Worm (Caenorhabditis elegans) whole organism, young adult: Measurements from ENCODE around the gene C50H2.13.

ENCODE experiments used
- C17E4.6 ChIP-seq: fragments of 200-800 bp; sonication (Bioruptor generic); IDR thresholded peaks from 2 replicates; pipeline ENCODE4 v1.3.6; 2022; ENCODE audit warnings: missing genetic modification reagents, missing genetic modification characterization, missing compliant biosample characterization
- F23B12.7 ChIP-seq: sonication (generic microtip); optimal IDR thresholded peaks from 2 replicates; lab custom pipeline; 2017; ENCODE audit warnings: missing genetic modification characterization, mild to moderate bottlenecking, missing compliant biosample characterization, antibody characterized with exemption, moderate library complexity; ENCODE audit not compliant: insufficient read depth
- F33H1.4 ChIP-seq: fragments of 200-800 bp; sonication (Bioruptor generic); IDR thresholded peaks from 2 replicates; pipeline ENCODE4 v1.3.6; 2022; ENCODE audit warnings: missing genetic modification reagents, missing genetic modification characterization, missing compliant biosample characterization
- F52B5.7 ChIP-seq: sonication (generic microtip); optimal IDR thresholded peaks from 2 replicates; lab custom pipeline; 2016; ENCODE audit warnings: mild to moderate bottlenecking, missing genetic modification characterization, missing compliant biosample characterization
- F57C9.4 ChIP-seq: sonication (generic microtip); optimal IDR thresholded peaks from 2 replicates; lab custom pipeline; 2017; ENCODE audit warnings: mild to moderate bottlenecking, missing genetic modification characterization, missing compliant biosample characterization
- K11D2.4 ChIP-seq: fragments of 200-800 bp; sonication (Bioruptor generic); IDR thresholded peaks from 2 replicates; pipeline ENCODE4 v1.3.6; 2022; ENCODE audit warnings: missing genetic modification reagents, missing genetic modification characterization, missing compliant biosample characterization
- T26A5.8 ChIP-seq: sonication (generic microtip); optimal IDR thresholded peaks from 2 replicates; lab custom pipeline; 2016; ENCODE audit warnings: missing genetic modification characterization, missing compliant biosample characterization
- Y53G8AR.9 ChIP-seq: fragments of 200-800 bp; sonication (Bioruptor generic); conservative IDR thresholded peaks from 2 replicates; pipeline ENCODE4 v1.3.6; 2022; ENCODE audit warnings: missing genetic modification reagents, missing genetic modification characterization, missing compliant biosample characterization
- Y67H2A.10 ChIP-seq: fragments of 200-800 bp; sonication (Bioruptor generic); conservative IDR thresholded peaks from 2 replicates; pipeline ENCODE4 v1.3.6; 2022; ENCODE audit warnings: missing genetic modification reagents, missing genetic modification characterization, missing compliant biosample characterization
- akir-1 ChIP-seq: fragments of 200-800 bp; sonication (Bioruptor generic); optimal IDR thresholded peaks from 2 replicates; lab custom pipeline; 2018; ENCODE audit warnings: mild to moderate bottlenecking, missing genetic modification characterization, moderate library complexity, missing compliant biosample characterization
- aptf-3 ChIP-seq: fragments of 200-800 bp; sonication (Bioruptor generic); IDR thresholded peaks from 2 replicates; pipeline ENCODE4 v1.3.6; 2022; ENCODE audit warnings: missing genetic modification characterization, missing compliant biosample characterization
- atf-7 ChIP-seq: sonication (generic microtip); optimal IDR thresholded peaks from 2 replicates; lab custom pipeline; 2017; ENCODE audit warnings: mild to moderate bottlenecking, missing genetic modification characterization, missing compliant biosample characterization
- attf-3 ChIP-seq: fragments of 200-800 bp; sonication (Bioruptor generic); conservative IDR thresholded peaks from 2 replicates; pipeline ENCODE4 v1.3.6; 2022; ENCODE audit warnings: missing genetic modification reagents, missing genetic modification characterization, missing compliant biosample characterization
- bed-2 ChIP-seq: fragments of 200-800 bp; sonication (Bioruptor generic); IDR thresholded peaks from 2 replicates; pipeline ENCODE4 v1.3.6; 2022; ENCODE audit warnings: missing genetic modification reagents, missing genetic modification characterization, missing compliant biosample characterization
- cebp-1 ChIP-seq, 2 experiments: fragments of 200-800 bp in 1 of 2; sonication (Bioruptor generic) in 1 of 2; sonication (generic microtip) in 1 of 2; IDR thresholded peaks in 1 of 2; optimal IDR thresholded peaks in 1 of 2; 2 replicates each; pipeline versions ENCODE4 v1.3.6 to Lab custom; 2017 to 2022; ENCODE audit warnings: missing compliant biosample characterization in 2 of 2, missing genetic modification characterization in 2 of 2, mild to moderate bottlenecking in 1 of 2, missing genetic modification reagents in 1 of 2, moderate library complexity in 1 of 2
- ceh-100 ChIP-seq: fragments of 200-800 bp; sonication (Bioruptor generic); IDR thresholded peaks from 2 replicates; pipeline ENCODE4 v1.3.6; 2022; ENCODE audit warnings: missing genetic modification reagents, missing genetic modification characterization, missing compliant biosample characterization
- ceh-40 ChIP-seq: fragments of 200-800 bp; sonication (Bioruptor generic); IDR thresholded peaks from 2 replicates; pipeline ENCODE4 v1.3.6; 2022; ENCODE audit warnings: missing genetic modification characterization, missing compliant biosample characterization
- ceh-91 ChIP-seq: fragments of 200-800 bp; sonication (Bioruptor generic); IDR thresholded peaks from 2 replicates; pipeline ENCODE4 v1.3.6; 2022; ENCODE audit warnings: missing genetic modification reagents, missing genetic modification characterization, missing compliant biosample characterization
- dox-1 ChIP-seq: fragments of 200-800 bp; sonication (Bioruptor generic); IDR thresholded peaks from 2 replicates; pipeline ENCODE4 v1.3.6; 2022; ENCODE audit warnings: missing genetic modification reagents, missing genetic modification characterization, missing compliant biosample characterization
- dpl-1 ChIP-seq: fragments of 150-350 bp; optimal IDR thresholded peaks from 2 replicates; lab custom pipeline; 2014; ENCODE audit warnings: missing biosample characterization, missing genetic modification reagents, missing genetic modification characterization
- efl-1 ChIP-seq: fragments of 150-350 bp; optimal IDR thresholded peaks from 2 replicates; lab custom pipeline; 2014; ENCODE audit warnings: missing biosample characterization, missing genetic modification reagents, missing genetic modification characterization
- hlh-12 ChIP-seq: sonication (generic microtip); optimal IDR thresholded peaks from 2 replicates; lab custom pipeline; 2016; ENCODE audit warnings: missing genetic modification characterization, missing compliant biosample characterization
- hrde-1 ChIP-seq: sonication (generic microtip); optimal IDR thresholded peaks from 2 replicates; lab custom pipeline; 2016; ENCODE audit warnings: missing genetic modification characterization, mild to moderate bottlenecking, missing compliant biosample characterization, moderate library complexity, missing genotype, missing genetic modification reagents, borderline replicate concordance
- let-526 ChIP-seq: fragments of 200-800 bp; sonication (Bioruptor generic); IDR thresholded peaks from 2 replicates; pipeline ENCODE4 v1.3.6; 2022; ENCODE audit warnings: missing genetic modification reagents, missing genetic modification characterization, missing compliant biosample characterization
- lsl-1 ChIP-seq: fragments of 200-800 bp; sonication (Bioruptor generic); optimal IDR thresholded peaks from 2 replicates; lab custom pipeline; 2018; ENCODE audit warnings: mild to moderate bottlenecking, missing genetic modification characterization, moderate library complexity, missing compliant biosample characterization
- lsy-27 ChIP-seq: sonication (generic microtip); optimal IDR thresholded peaks from 2 replicates; lab custom pipeline; 2017; ENCODE audit warnings: missing genetic modification characterization, mild to moderate bottlenecking, missing compliant biosample characterization, antibody characterized with exemption, missing genotype, borderline replicate concordance; ENCODE audit not compliant: insufficient read depth
- madf-6 ChIP-seq: fragments of 200-800 bp; sonication (Bioruptor generic); IDR thresholded peaks from 2 replicates; pipeline ENCODE4 v1.3.6; 2022; ENCODE audit warnings: missing genetic modification reagents, missing genetic modification characterization, missing compliant biosample characterization
- mes-4 ChIP-seq: sonication (generic microtip); optimal IDR thresholded peaks from 2 replicates; lab custom pipeline; 2016; ENCODE audit warnings: missing genotype, missing genetic modification characterization, missing compliant biosample characterization
- nfya-2 ChIP-seq: fragments of 200-800 bp; sonication (Bioruptor generic); IDR thresholded peaks from 2 replicates; pipeline ENCODE4 v1.3.6; 2022; ENCODE audit warnings: missing genetic modification reagents, missing genetic modification characterization, missing compliant biosample characterization
- nfyb-1 ChIP-seq: fragments of 200-800 bp; sonication (Bioruptor generic); IDR thresholded peaks from 2 replicates; pipeline ENCODE4 v1.3.6; 2022; ENCODE audit warnings: missing genetic modification reagents, missing genetic modification characterization, missing compliant biosample characterization
- pbrm-1 ChIP-seq: fragments of 200-800 bp; sonication (Bioruptor generic); IDR thresholded peaks from 2 replicates; pipeline ENCODE4 v1.3.6; 2022; ENCODE audit warnings: missing genetic modification reagents, missing genetic modification characterization, missing compliant biosample characterization
- rec-8 ChIP-seq, 2 experiments: sonication (generic microtip); optimal IDR thresholded peaks; 2 replicates each; lab custom pipeline; 2016; ENCODE audit warnings: mild to moderate bottlenecking in 2 of 2, missing genetic modification characterization in 2 of 2, missing genetic modification reagents in 2 of 2, missing genotype in 2 of 2, missing biosample characterization in 1 of 2, missing compliant biosample characterization in 1 of 2, moderate library complexity in 1 of 2
- snpc-1.3 ChIP-seq: sonication (generic microtip); optimal IDR thresholded peaks from 2 replicates; lab custom pipeline; 2017; ENCODE audit warnings: missing genetic modification characterization, mild to moderate bottlenecking, missing compliant biosample characterization, antibody characterized with exemption, moderate library complexity, missing genotype, missing genetic modification reagents; ENCODE audit not compliant: insufficient read depth
- snpc-3.4 ChIP-seq: sonication (generic microtip); optimal IDR thresholded peaks from 2 replicates; lab custom pipeline; 2017; ENCODE audit warnings: missing genetic modification characterization, mild to moderate bottlenecking, missing compliant biosample characterization, antibody characterized with exemption, moderate library complexity, missing genotype, missing genetic modification reagents
- snpc-4 ChIP-seq, 5 experiments: fragments of 150-350 bp in 1 of 5; sonication (generic microtip) in 4 of 5; optimal IDR thresholded peaks; 2 replicates each; lab custom pipeline; 2014 to 2018; ENCODE audit warnings: missing genetic modification characterization in 5 of 5, missing biosample characterization in 3 of 5, antibody characterized with exemption in 2 of 5, mild to moderate bottlenecking in 2 of 5, missing compliant biosample characterization in 2 of 5, missing genotype in 2 of 5, moderate library complexity in 2 of 5, missing genetic modification reagents in 1 of 5
- ztf-22 ChIP-seq: fragments of 200-800 bp; sonication (Bioruptor generic); optimal IDR thresholded peaks from 2 replicates; lab custom pipeline; 2018; ENCODE audit warnings: mild to moderate bottlenecking, missing genetic modification characterization, moderate library complexity, missing compliant biosample characterization
- ztf-26 ChIP-seq: sonication (generic microtip); optimal IDR thresholded peaks from 2 replicates; lab custom pipeline; 2017; ENCODE audit warnings: missing genetic modification characterization, missing compliant biosample characterization
- ztf-3 ChIP-seq: fragments of 200-800 bp; sonication (Bioruptor generic); optimal IDR thresholded peaks from 2 replicates; lab custom pipeline; 2018; ENCODE audit warnings: mild to moderate bottlenecking, missing genetic modification characterization, missing compliant biosample characterization

C50H2.13 gene

DNA sequence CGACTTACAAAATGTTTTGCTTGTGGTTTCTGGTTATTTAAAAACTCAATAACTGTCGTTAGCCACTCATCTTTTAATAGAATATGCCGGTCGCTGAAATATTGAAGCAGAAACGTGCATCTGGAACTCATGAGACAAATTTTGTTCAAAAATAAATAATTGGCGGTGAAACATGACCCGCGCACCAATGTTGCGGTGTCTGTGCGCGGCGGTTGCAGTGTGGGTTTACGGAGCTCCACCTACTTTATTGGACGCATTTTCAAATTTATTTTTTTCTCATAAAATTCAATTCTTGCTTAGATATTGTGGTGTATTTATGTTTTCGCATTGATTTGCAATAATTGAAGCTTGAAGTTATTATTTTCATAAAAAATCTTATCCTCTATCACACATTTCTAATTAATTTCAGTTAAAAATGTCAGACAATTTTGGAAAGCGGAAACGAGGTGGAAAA lies 4.3 kb downstream of the C50H2.13 start, which contains the start of the genes rmh-2 and suds-3:
TSS of gene rmh-2 (minus strand) at position 164 of the 454 bp plus-strand sequence.
TSS of gene suds-3 (plus strand) at position 404 of the 454 bp plus-strand sequence.
- no peak for TF ChIP-seq aptf-3 (GFP tag; lab: Robert Waterston, UW)
- peak; percentile 7 for TF ChIP-seq lsl-1 (GFP tag; lab: Kevin White, UChicago)
- peak; percentile 61 for TF ChIP-seq efl-1 (GFP tag; lab: Kevin White, UChicago)
- TF ChIP-seq madf-6 = peak; percentile 35; the same call in 1 of the 2 replicates
- TF ChIP-seq F23B12.7 = peak; percentile 37
- peak; percentile 20 for TF ChIP-seq dpl-1 (GFP tag; lab: Kevin White, UChicago)

DNA sequence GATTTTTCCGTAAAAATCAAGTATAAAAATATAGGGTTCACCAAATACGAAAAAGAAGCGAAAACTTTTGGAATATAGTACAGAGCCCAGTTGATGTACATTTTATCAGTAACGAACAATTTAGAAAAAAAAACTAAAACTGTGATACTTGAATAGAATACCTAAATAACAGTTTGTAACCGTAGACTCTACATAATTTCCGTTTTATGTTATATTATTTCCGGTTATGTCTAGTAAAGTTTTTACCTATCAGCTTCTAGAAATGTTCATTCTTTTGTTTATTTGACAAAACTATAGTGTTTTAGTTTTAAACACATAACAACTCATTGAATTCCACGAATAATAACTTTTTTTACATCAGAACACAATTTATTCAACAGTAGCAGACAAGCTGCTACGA lies 11.1 kb downstream of the C50H2.13 start, which contains the start of gene srj-33:
TSS of gene srj-33 (minus strand) at position 101 of the 400 bp plus-strand sequence.
- TF ChIP-seq nfya-2 (GFP tag; lab: Robert Waterston, UW) = no peak
- TF ChIP-seq bed-2 = no peak
- no peak for TF ChIP-seq F57C9.4
- no peak for TF ChIP-seq rec-8 (tag; optimal IDR thresholded peaks at IDR 0.05; lab: Kevin White, UChicago)
- no peak for TF ChIP-seq F52B5.7
- no peak for TF ChIP-seq snpc-3.4
- TF ChIP-seq K11D2.4 = no peak
- TF ChIP-seq dox-1 = no peak
- no peak for TF ChIP-seq attf-3 (GFP tag; lab: Robert Waterston, UW)
- TF ChIP-seq hlh-12 (tag; lab: Kevin White, UChicago) = no peak
- TF ChIP-seq snpc-4 (GFP tag; optimal IDR thresholded peaks at IDR 0.05; lab: Kevin White, UChicago) = no peak
- no peak for TF ChIP-seq snpc-4 (tag; optimal IDR thresholded peaks at IDR 0.05; lab: Kevin White, UChicago)
- no peak for TF ChIP-seq hrde-1 (tag; lab: Kevin White, UChicago)
- TF ChIP-seq cebp-1 (GFP tag; IDR thresholded peaks at IDR 0.05; lab: Robert Waterston, UW) = no peak
- no peak for TF ChIP-seq cebp-1 (tag; optimal IDR thresholded peaks at IDR 0.05; lab: Kevin White, UChicago)
- no peak for TF ChIP-seq ztf-26 (tag; lab: Kevin White, UChicago)
- TF ChIP-seq, all 124 proteins: peak for 0

DNA sequence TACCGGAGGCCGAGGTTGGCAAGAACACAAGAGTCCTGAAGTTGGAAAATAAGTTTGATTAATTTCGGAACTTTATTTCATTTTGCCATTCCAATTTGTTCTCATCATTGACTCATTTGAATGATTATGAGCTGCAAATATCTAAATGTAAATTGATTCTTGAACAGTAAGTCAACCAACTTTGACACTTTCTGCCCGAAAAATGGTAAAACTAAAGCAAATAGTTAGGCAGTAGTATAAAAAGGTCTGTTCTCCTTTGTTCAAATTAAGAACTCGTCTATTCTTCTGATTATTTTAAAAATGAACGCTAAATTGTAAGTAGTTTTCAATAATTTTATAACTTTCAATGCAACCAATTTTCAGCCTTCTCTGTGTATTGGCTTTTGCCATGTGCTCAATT lies 16.7 kb downstream of the C50H2.13 start, which contains the start of gene fipr-12:
TSS of gene fipr-12 (plus strand) at position 301 of the 400 bp plus-strand sequence.
- no peak for TF ChIP-seq ztf-22 (GFP tag; lab: Kevin White, UChicago)
- TF ChIP-seq ceh-40 (GFP tag; lab: Robert Waterston, UW) = no peak
- no peak for TF ChIP-seq atf-7 (tag; lab: Kevin White, UChicago)
- no peak for TF ChIP-seq Y53G8AR.9 (GFP tag; lab: Robert Waterston, UW)
- no peak for TF ChIP-seq akir-1
- no peak for TF ChIP-seq ceh-100 (GFP tag; lab: Robert Waterston, UW)
- TF ChIP-seq let-526 (GFP tag; lab: Robert Waterston, UW) = no peak
- no peak for TF ChIP-seq efl-1 (GFP tag; lab: Kevin White, UChicago)
- no peak for TF ChIP-seq lsl-1 (GFP tag; lab: Kevin White, UChicago)
- TF ChIP-seq ztf-3 (GFP tag; lab: Kevin White, UChicago) = no peak
- TF ChIP-seq C17E4.6 = no peak
- TF ChIP-seq mes-4 = no peak
- no peak for TF ChIP-seq rec-8 (tag; optimal IDR thresholded peaks at IDR 0.05; lab: Kevin White, UChicago)
- no peak for TF ChIP-seq F33H1.4 (GFP tag; lab: Robert Waterston, UW)
- TF ChIP-seq pbrm-1 (GFP tag; lab: Robert Waterston, UW) = no peak

DNA sequence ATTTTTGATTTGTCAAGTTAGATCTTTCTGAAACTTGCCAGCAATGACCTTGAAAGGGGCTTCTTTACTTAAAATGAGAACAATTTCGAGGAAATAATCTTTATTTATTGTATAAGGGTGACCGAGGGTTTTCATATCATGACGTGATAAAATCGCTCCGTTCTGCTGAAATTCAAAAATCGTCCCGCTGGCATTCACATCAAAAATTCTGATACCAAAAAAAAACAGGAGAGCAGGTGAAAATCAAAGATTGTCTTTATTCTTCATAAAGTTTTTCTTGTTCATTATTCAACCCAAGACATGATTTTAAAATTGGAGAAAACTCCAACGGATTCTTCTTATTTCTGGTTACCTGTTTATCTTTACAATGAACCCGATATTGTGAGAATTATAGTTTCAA lies 17.8 kb downstream of the C50H2.13 start, which contains the start of gene sre-28:
TSS of gene sre-28 (plus strand) at position 301 of the 400 bp plus-strand sequence.
- no peak for TF ChIP-seq Y67H2A.10 (GFP tag; lab: Robert Waterston, UW)
- TF ChIP-seq lsy-27 = no peak
- no peak for TF ChIP-seq dpl-1 (GFP tag; lab: Kevin White, UChicago)
- TF ChIP-seq snpc-1.3 (tag; lab: Kevin White, UChicago) = no peak
- no peak for TF ChIP-seq nfyb-1 (GFP tag; lab: Robert Waterston, UW)
- no peak for TF ChIP-seq ceh-91 (GFP tag; lab: Robert Waterston, UW)
- TF ChIP-seq rec-8 (tag; optimal IDR thresholded peaks at IDR 0.05; lab: Kevin White, UChicago) = no peak
- no peak for TF ChIP-seq T26A5.8 (tag; lab: Kevin White, UChicago)
- no peak for TF ChIP-seq ztf-22 (GFP tag; lab: Kevin White, UChicago)
- TF ChIP-seq, all 124 proteins: peak for 0
